Worm (Caenorhabditis elegans) whole organism, L1 larva: ENCODE measurements around the gene F43D2.6.

Source experiments
- C04F5.9 ChIP-seq: sonication (generic microtip); optimal IDR thresholded peaks from 2 replicates; lab custom pipeline; 2016; ENCODE audit warnings: missing genetic modification characterization, missing compliant biosample characterization
- C16A3.4 ChIP-seq: fragments of 150-350 bp; optimal IDR thresholded peaks from 2 replicates; lab custom pipeline; 2014; ENCODE audit warnings: missing biosample characterization, missing genetic modification characterization
- F16B12.6 ChIP-seq: fragments of 150-350 bp; optimal IDR thresholded peaks from 2 replicates; lab custom pipeline; 2014; ENCODE audit warnings: missing biosample characterization, missing genetic modification characterization
- blmp-1 ChIP-seq: fragments of 150-350 bp; optimal IDR thresholded peaks from 2 replicates; lab custom pipeline; 2014; ENCODE audit warnings: missing biosample characterization, missing genetic modification characterization
- ceh-8 ChIP-seq: fragments of 200-800 bp; sonication (Bioruptor generic); optimal IDR thresholded peaks from 2 replicates; lab custom pipeline; 2018; ENCODE audit warnings: mild to moderate bottlenecking, missing genetic modification characterization, moderate library complexity, missing compliant biosample characterization
- ces-1 ChIP-seq: fragments of 150-350 bp; optimal IDR thresholded peaks from 2 replicates; lab custom pipeline; 2014; ENCODE audit warnings: missing biosample characterization, missing genetic modification reagents, missing genetic modification characterization
- efl-3 ChIP-seq: fragments of 200-800 bp; sonication (Bioruptor generic); optimal IDR thresholded peaks from 2 replicates; lab custom pipeline; 2018; ENCODE audit warnings: mild to moderate bottlenecking, missing genetic modification characterization, missing compliant biosample characterization
- egl-27 ChIP-seq, 2 experiments: fragments of 150-350 bp in 1 of 2; sonication (generic microtip); optimal IDR thresholded peaks; 3 replicates each; lab custom pipeline; 2017 to 2018; ENCODE audit warnings: missing biosample characterization in 2 of 2, missing genetic modification characterization in 2 of 2, missing genetic modification reagents in 2 of 2
- elt-3 ChIP-seq, 6 experiments: fragments of 150-350 bp in 1 of 6; sonication (generic microtip); optimal IDR thresholded peaks; 2 replicates each; lab custom pipeline; 2017 to 2018; ENCODE audit warnings: missing biosample characterization in 6 of 6, missing genetic modification characterization in 6 of 6, inconsistent platforms in 1 of 6
- ets-5 ChIP-seq: fragments of 200-800 bp; sonication (Bioruptor generic); IDR thresholded peaks from 2 replicates; pipeline ENCODE4 v1.3.6; 2022; ENCODE audit warnings: missing genetic modification characterization, missing compliant biosample characterization
- fkh-4 ChIP-seq: sonication (generic microtip); optimal IDR thresholded peaks from 2 replicates; lab custom pipeline; 2016; ENCODE audit warnings: missing compliant biosample characterization, missing genetic modification characterization, borderline replicate concordance
- fos-1 ChIP-seq: fragments of 150-350 bp; optimal IDR thresholded peaks from 2 replicates; lab custom pipeline; 2014; ENCODE audit warnings: missing biosample characterization, missing genetic modification characterization
- grh-1 ChIP-seq: fragments of 200-800 bp; sonication (Bioruptor generic); IDR thresholded peaks from 2 replicates; pipeline ENCODE4 v1.3.6; 2022; ENCODE audit warnings: missing genetic modification reagents, missing genetic modification characterization, missing compliant biosample characterization
- hlh-17 ChIP-seq: fragments of 200-800 bp; sonication (Bioruptor generic); optimal IDR thresholded peaks from 2 replicates; lab custom pipeline; 2018; ENCODE audit warnings: missing genetic modification characterization, mild to moderate bottlenecking, missing compliant biosample characterization, moderate library complexity, borderline replicate concordance
- lin-14 ChIP-seq: fragments of 200-800 bp; sonication (Bioruptor generic); optimal IDR thresholded peaks from 2 replicates; lab custom pipeline; 2018; ENCODE audit warnings: mild to moderate bottlenecking, missing genetic modification characterization, moderate library complexity, missing compliant biosample characterization
- lin-35 ChIP-seq, 2 experiments: fragments of 150-350 bp; optimal IDR thresholded peaks; 2 replicates each; lab custom pipeline; 2014; ENCODE audit warnings: missing biosample characterization in 2 of 2, missing genetic modification characterization in 2 of 2, missing genetic modification reagents in 2 of 2
- lsy-2 ChIP-seq, 2 experiments: fragments of 150-350 bp; optimal IDR thresholded peaks; 2 replicates each; lab custom pipeline; 2014; ENCODE audit warnings: missing biosample characterization in 2 of 2, missing genetic modification characterization in 2 of 2
- mab-9 ChIP-seq: fragments of 200-800 bp; sonication (Bioruptor generic); IDR thresholded peaks from 2 replicates; pipeline ENCODE4 v1.3.6; 2022; ENCODE audit warnings: missing genetic modification reagents, missing genetic modification characterization, missing compliant biosample characterization
- mdl-1 ChIP-seq, 2 experiments: fragments of 150-350 bp; optimal IDR thresholded peaks; 2 replicates each; lab custom pipeline; 2014 to 2017; ENCODE audit warnings: missing biosample characterization in 2 of 2, missing genetic modification characterization in 2 of 2, inconsistent platforms in 1 of 2
- mep-1 ChIP-seq: fragments of 150-350 bp; optimal IDR thresholded peaks from 2 replicates; lab custom pipeline; 2014; ENCODE audit warnings: missing biosample characterization, missing genetic modification characterization
- nhr-11 ChIP-seq: fragments of 150-350 bp; optimal IDR thresholded peaks from 2 replicates; lab custom pipeline; 2014; ENCODE audit warnings: missing biosample characterization, missing genetic modification characterization
- nhr-19 ChIP-seq: fragments of 200-800 bp; sonication (Bioruptor generic); conservative IDR thresholded peaks from 2 replicates; pipeline ENCODE4 v1.3.6; 2022; ENCODE audit warnings: missing genetic modification characterization, missing compliant biosample characterization
- nhr-20 ChIP-seq: sonication (generic microtip); optimal IDR thresholded peaks from 2 replicates; lab custom pipeline; 2016; ENCODE audit warnings: mild to moderate bottlenecking, missing genetic modification characterization, missing compliant biosample characterization
- nhr-47 ChIP-seq: sonication (generic microtip); optimal IDR thresholded peaks from 2 replicates; lab custom pipeline; 2016; ENCODE audit warnings: mild to moderate bottlenecking, missing genetic modification characterization, moderate library complexity, missing compliant biosample characterization
- nhr-71 ChIP-seq: sonication (generic microtip); optimal IDR thresholded peaks from 2 replicates; lab custom pipeline; 2016; ENCODE audit warnings: mild to moderate bottlenecking, missing genetic modification characterization, moderate library complexity, missing compliant biosample characterization
- nhr-76 ChIP-seq: sonication (generic microtip); optimal IDR thresholded peaks from 2 replicates; lab custom pipeline; 2017; ENCODE audit warnings: missing biosample characterization, missing genetic modification characterization
- nhr-77 ChIP-seq: fragments of 150-350 bp; optimal IDR thresholded peaks from 2 replicates; lab custom pipeline; 2014; ENCODE audit warnings: missing biosample characterization, missing genetic modification characterization
- nhr-85 ChIP-seq: sonication (generic microtip); peaks from one replicate; lab custom pipeline; 2016; ENCODE audit warnings: missing genetic modification characterization, inconsistent platforms, missing compliant biosample characterization
- nhr-90 ChIP-seq: sonication (generic microtip); optimal IDR thresholded peaks from 2 replicates; lab custom pipeline; 2016; ENCODE audit warnings: mild to moderate bottlenecking, missing genetic modification characterization, missing compliant biosample characterization; ENCODE audit not compliant: poor library complexity
- pqm-1 ChIP-seq: sonication (generic microtip); optimal IDR thresholded peaks from 3 replicates; lab custom pipeline; 2017; ENCODE audit warnings: missing biosample characterization, missing genetic modification characterization
- rnt-1 ChIP-seq: sonication (generic microtip); optimal IDR thresholded peaks from 2 replicates; lab custom pipeline; 2016; ENCODE audit warnings: mild to moderate bottlenecking, missing genetic modification characterization, moderate library complexity, missing compliant biosample characterization
- skn-1 ChIP-seq: fragments of 150-350 bp; optimal IDR thresholded peaks from 2 replicates; lab custom pipeline; 2014; ENCODE audit warnings: missing biosample characterization, missing genetic modification characterization
- snu-23 ChIP-seq: sonication (generic microtip); optimal IDR thresholded peaks from 2 replicates; lab custom pipeline; 2016; ENCODE audit warnings: missing genetic modification characterization, missing compliant biosample characterization
- sox-4 ChIP-seq: sonication (generic microtip); optimal IDR thresholded peaks from 2 replicates; lab custom pipeline; 2016; ENCODE audit warnings: missing genetic modification characterization, missing compliant biosample characterization
- sptf-1 ChIP-seq: fragments of 150-350 bp; optimal IDR thresholded peaks from 2 replicates; lab custom pipeline; 2014; ENCODE audit warnings: missing biosample characterization, missing genetic modification characterization
- sup-37 ChIP-seq: fragments of 200-800 bp; sonication (Bioruptor generic); optimal IDR thresholded peaks from 2 replicates; lab custom pipeline; 2018; ENCODE audit warnings: mild to moderate bottlenecking, missing genetic modification characterization, missing compliant biosample characterization
- swsn-7 ChIP-seq: sonication (generic microtip); optimal IDR thresholded peaks from 2 replicates; lab custom pipeline; 2016; ENCODE audit warnings: missing genetic modification characterization, missing compliant biosample characterization
- tbx-2 ChIP-seq: sonication (generic microtip); optimal IDR thresholded peaks from 2 replicates; lab custom pipeline; 2016; ENCODE audit warnings: missing genetic modification characterization, missing compliant biosample characterization
- tlp-1 ChIP-seq: fragments of 150-350 bp; optimal IDR thresholded peaks from 2 replicates; lab custom pipeline; 2014; ENCODE audit warnings: missing biosample characterization, missing genetic modification characterization
- unc-30 ChIP-seq: sonication (generic microtip); optimal IDR thresholded peaks from 2 replicates; lab custom pipeline; 2017; ENCODE audit warnings: missing biosample characterization, missing genetic modification characterization
- unc-86 ChIP-seq: sonication (generic microtip); optimal IDR thresholded peaks from 2 replicates; lab custom pipeline; 2016; ENCODE audit warnings: missing genetic modification characterization, missing compliant biosample characterization

F43D2.6 gene

DNA sequence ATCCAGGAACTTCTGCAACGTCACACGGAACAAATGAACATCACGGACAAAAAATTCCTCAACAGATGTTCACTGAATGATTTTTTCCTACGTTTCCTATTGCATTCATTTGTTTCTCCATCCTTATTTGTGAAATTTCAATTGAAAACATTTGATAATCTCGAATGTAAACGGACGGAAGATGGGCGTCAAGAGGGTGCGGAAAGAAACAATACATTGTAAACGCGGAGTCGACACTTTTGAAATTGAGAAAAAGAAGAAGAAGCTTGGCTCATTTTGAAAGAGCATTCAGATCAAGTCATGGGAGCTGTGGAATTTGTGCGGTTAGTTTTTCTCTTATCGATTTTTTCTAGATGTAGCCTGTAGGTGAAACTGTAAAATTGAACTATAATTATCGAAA is 28.0 kb upstream of the F43D2.6 start, which contains the start of gene C47E8.9:
TSS of gene C47E8.9 (plus strand) at position 301 of the 400 bp plus-strand sequence.
- TF ChIP-seq lsy-2 (tag; optimal IDR thresholded peaks at IDR 0.05; lab: Kevin White, UChicago): no peak
- TF ChIP-seq nhr-90 (tag; lab: Kevin White, UChicago): no peak
- TF ChIP-seq lin-14 (GFP tag; lab: Kevin White, UChicago): no peak
- no peak for TF ChIP-seq unc-86 (tag; lab: Kevin White, UChicago)
- no peak for TF ChIP-seq hlh-17 (GFP tag; lab: Kevin White, UChicago)
- no peak for TF ChIP-seq mep-1
- no peak for TF ChIP-seq rnt-1 (tag; lab: Kevin White, UChicago)
- no peak for TF ChIP-seq efl-3 (GFP tag; lab: Kevin White, UChicago)
- no peak for TF ChIP-seq F16B12.6 (tag; lab: Kevin White, UChicago)
- TF ChIP-seq pqm-1 (tag; lab: Kevin White, UChicago): no peak
- TF ChIP-seq fos-1: no peak
- no peak for TF ChIP-seq nhr-11
- TF ChIP-seq ceh-8 (GFP tag; lab: Kevin White, UChicago): no peak
- TF ChIP-seq blmp-1: no peak
- TF ChIP-seq tlp-1 (tag; lab: Kevin White, UChicago): no peak
- no peak for TF ChIP-seq tbx-2
- no peak for TF ChIP-seq mab-9 (GFP tag; lab: Robert Waterston, UW)
- TF ChIP-seq, all 84 proteins: peak for 0

DNA sequence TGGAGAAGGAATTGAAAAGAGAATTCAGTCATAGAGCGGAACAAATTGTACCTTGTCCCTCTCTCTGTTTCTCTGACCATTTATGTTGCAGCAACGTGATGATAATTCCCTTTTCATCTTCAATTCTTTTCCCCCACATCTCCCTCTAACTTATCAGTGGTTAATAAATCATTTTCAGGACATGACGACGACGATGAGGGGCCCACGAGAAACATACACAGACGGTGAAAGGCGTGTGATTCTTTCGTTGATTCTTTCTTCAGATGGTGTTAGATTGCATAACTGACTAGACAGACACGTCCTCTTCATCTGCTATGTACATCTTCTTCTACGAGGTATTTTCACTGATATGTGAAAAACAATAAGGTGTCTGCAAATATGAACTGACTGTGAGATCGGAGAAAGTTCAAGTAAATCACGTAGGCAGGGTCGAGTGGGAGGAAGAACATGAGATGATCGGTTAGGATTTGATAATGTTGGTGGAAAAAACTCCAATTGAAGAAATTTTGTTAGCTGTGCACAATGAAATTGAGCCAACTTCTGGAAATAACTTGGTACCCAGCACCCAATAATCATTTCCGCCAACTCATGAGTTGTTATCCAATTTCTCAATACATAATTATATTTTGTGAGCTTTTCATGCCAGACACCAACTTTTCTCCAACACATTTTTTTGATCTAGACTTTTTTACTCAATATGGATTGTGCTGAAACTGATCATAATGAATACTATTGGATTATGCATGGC is 25.8 kb upstream of the F43D2.6 start, which contains the start of gene srh-17:
TSS of gene srh-17 (plus strand) at position 698 of the 748 bp plus-strand sequence.
- TF ChIP-seq sox-4 (tag; lab: Kevin White, UChicago): no peak
- TF ChIP-seq fos-1: no peak
- peak in 5 of 6 experiments; percentile 21 to 95 (median 72) for TF ChIP-seq elt-3 (tag; optimal IDR thresholded peaks at IDR 0.05; lab: Kevin White, UChicago)
- TF ChIP-seq swsn-7 (tag; lab: Kevin White, UChicago): no peak
- peak; percentile 64 for TF ChIP-seq snu-23 (GFP tag; lab: Kevin White, UChicago)
- TF ChIP-seq nhr-90 (tag; lab: Kevin White, UChicago): peak; percentile 73
- TF ChIP-seq nhr-76 (tag; lab: Kevin White, UChicago): no peak
- TF ChIP-seq ets-5: no peak
- peak in 1 of 2 experiments; percentile 74 for TF ChIP-seq lin-35 (GFP tag; optimal IDR thresholded peaks at IDR 0.05; lab: Kevin White, UChicago)
- no peak for TF ChIP-seq sup-37 (GFP tag; lab: Kevin White, UChicago)
- no peak for TF ChIP-seq fkh-4 (tag; lab: Kevin White, UChicago)
- TF ChIP-seq lin-14 (GFP tag; lab: Kevin White, UChicago): peak; percentile 75
- TF ChIP-seq mdl-1 (tag; optimal IDR thresholded peaks at IDR 0.05; lab: Kevin White, UChicago): peak in 1 of 2 experiments; percentile 87
- TF ChIP-seq unc-30 (tag; lab: Kevin White, UChicago): no peak
- TF ChIP-seq lsy-2 (tag; optimal IDR thresholded peaks at IDR 0.05; lab: Kevin White, UChicago): peak in 1 of 2 experiments; percentile 37
- no peak for TF ChIP-seq mab-9 (GFP tag; lab: Robert Waterston, UW)
- TF ChIP-seq skn-1 (tag; lab: Kevin White, UChicago): peak; percentile 1
- TF ChIP-seq sptf-1 (tag; lab: Kevin White, UChicago): no peak
- TF ChIP-seq egl-27 (tag; optimal IDR thresholded peaks at IDR 0.05; lab: Kevin White, UChicago): no peak
- no peak for TF ChIP-seq C04F5.9 (tag; lab: Kevin White, UChicago)
- no peak for TF ChIP-seq ces-1 (GFP tag; lab: Kevin White, UChicago)
- TF ChIP-seq C16A3.4: no peak
- TF ChIP-seq nhr-20: peak; percentile 78
- TF ChIP-seq nhr-77: no peak
- TF ChIP-seq tbx-2: peak; percentile 59
- TF ChIP-seq nhr-19 (GFP tag; lab: Robert Waterston, UW): peak; percentile 43
- peak; percentile 95 for TF ChIP-seq nhr-85
- TF ChIP-seq grh-1 (GFP tag; lab: Robert Waterston, UW): peak; percentile 50; the same call in 1 of the 2 replicates
- TF ChIP-seq nhr-47: peak; percentile 49
- peak; percentile 77 for TF ChIP-seq nhr-71 (tag; lab: Kevin White, UChicago)
- TF ChIP-seq blmp-1: peak; percentile 91
